Worm (Caenorhabditis elegans): ENCODE data around the gene hlh-3.

DNA sequence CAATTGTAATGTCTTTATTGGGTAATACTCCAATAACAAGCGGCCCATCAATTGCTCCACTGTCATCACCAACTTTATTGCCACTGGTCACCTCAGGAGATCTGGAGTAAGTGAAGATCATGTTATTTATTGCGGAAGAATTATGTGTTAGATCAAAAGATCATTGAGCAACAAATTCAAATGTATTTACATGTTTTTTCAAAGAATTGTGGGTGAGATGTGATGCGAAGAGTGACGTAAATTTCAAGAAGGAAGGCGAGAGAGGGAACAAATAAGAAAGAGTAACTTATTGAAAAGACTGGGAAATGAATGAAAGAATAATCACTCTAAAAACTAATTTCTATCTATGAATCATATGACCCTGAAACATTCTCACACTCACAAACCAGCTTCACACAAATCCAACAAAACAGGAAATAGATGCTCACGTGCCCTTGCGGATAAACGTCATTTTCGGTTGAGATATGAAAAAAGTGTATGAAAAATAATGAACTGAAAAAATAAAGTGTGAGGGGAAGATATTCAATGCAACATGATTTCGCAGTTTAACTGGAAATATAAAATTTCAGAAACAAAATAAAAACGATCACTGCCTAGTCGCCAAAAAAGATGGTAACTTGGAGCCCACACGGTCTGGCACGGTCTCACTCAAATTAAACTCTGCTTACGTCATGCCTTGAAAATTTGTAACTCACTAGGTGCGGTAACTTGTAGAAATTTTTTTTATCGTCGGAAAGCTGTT lies 34.6 kb downstream of the hlh-3 start:
- TF ChIP-seq nhr-11 (tag; optimal IDR thresholded peaks at IDR 0.05) (no peak), gmeb-2 (tag; optimal IDR thresholded peaks at IDR 0.05) (no peak), nfya-1 (tag; optimal IDR thresholded peaks at IDR 0.05) (no peak), pqm-1 (tag; optimal IDR thresholded peaks at IDR 0.05) (no peak), fkh-10 (GFP tag; optimal IDR thresholded peaks at IDR 0.05) (no peak), ceh-45 (GFP tag; IDR thresholded peaks at IDR 0.05) (no peak), odd-2 (tag; optimal IDR thresholded peaks at IDR 0.05) (no peak), ceh-31 (tag; optimal IDR thresholded peaks at IDR 0.05) (no peak), ama-1 (optimal IDR thresholded peaks at IDR 0.05) (no peak)
